Worm (Caenorhabditis elegans) whole organism, early embryonic: ENCODE data around the gene tofu-2.
"Not testable (repeated sequence)": the region's sequence is repeated elsewhere in the genome, so short reads cannot be mapped to it uniquely, and the experiment has no call there.

ENCODE experiments used
- aly-1 ChIP-seq: sonication (generic microtip); optimal IDR thresholded peaks from 2 replicates; lab custom pipeline; 2016; ENCODE audit warnings: missing genetic modification characterization, missing compliant biosample characterization
- ama-1 ChIP-seq: fragments of 150-350 bp; optimal IDR thresholded peaks from 2 replicates; lab custom pipeline; 2014
- ceh-13 ChIP-seq: fragments of 200-800 bp; sonication (Bioruptor generic); optimal IDR thresholded peaks from 2 replicates; lab custom pipeline; 2018; ENCODE audit warnings: mild to moderate bottlenecking, missing genetic modification characterization, missing compliant biosample characterization
- flt-1 ChIP-seq: fragments of 200-800 bp; sonication (Bioruptor generic); IDR thresholded peaks from 2 replicates; pipeline ENCODE4 v1.3.6; 2022; ENCODE audit warnings: missing genetic modification characterization, missing compliant biosample characterization
- hmg-4 ChIP-seq: fragments of 200-800 bp; sonication (Bioruptor generic); optimal IDR thresholded peaks from 2 replicates; lab custom pipeline; 2018; ENCODE audit warnings: mild to moderate bottlenecking, missing genetic modification characterization, missing compliant biosample characterization
- hnd-1 ChIP-seq: sonication (generic microtip); optimal IDR thresholded peaks from 2 replicates; lab custom pipeline; 2016; ENCODE audit warnings: missing genetic modification characterization, missing compliant biosample characterization
- scrt-1 ChIP-seq: fragments of 200-800 bp; sonication (Bioruptor generic); IDR thresholded peaks from 2 replicates; pipeline ENCODE4 v1.3.6; 2022; ENCODE audit warnings: missing genetic modification characterization, missing compliant biosample characterization

DNA sequence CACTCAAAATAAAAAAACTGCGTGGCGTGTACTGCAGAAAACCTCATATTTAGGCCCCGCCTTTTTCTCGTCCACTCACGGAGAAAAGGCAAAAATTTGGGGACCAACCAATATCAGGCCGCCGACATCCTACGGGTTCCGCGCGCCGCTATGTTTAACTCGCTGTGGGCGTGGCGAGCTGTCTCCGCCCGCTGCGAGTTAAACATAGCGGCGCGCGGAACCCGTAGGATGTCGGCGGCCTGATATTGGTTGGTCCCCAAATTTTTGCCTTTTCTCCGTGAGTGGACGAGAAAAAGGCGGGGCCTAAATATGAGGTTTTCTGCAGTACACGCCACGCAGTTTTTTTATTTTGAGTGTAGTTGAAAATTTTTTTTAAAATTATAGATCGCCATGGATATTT is 11.7 kb upstream of the tofu-2 start, which contains the start of gene tmem-258:
- TF ChIP-seq scrt-1 (GFP tag; lab: Robert Waterston, UW); ceh-13 (GFP tag; lab: Kevin White, UChicago); ama-1 (lab: Kevin White, UChicago); hmg-4 (GFP tag; lab: Kevin White, UChicago); hnd-1 (tag; lab: Kevin White, UChicago); flt-1 (GFP tag; lab: Robert Waterston, UW); aly-1 (tag; lab: Kevin White, UChicago): not testable (repeated sequence)
